Worm (Caenorhabditis elegans) whole organism, L3 larva: ENCODE results near the gene F53F4.1.

Experiments
- R02D3.7 ChIP-seq: fragments of 150-350 bp; optimal IDR thresholded peaks from 2 replicates; lab custom pipeline; 2014; ENCODE audit warnings: missing biosample characterization, missing genetic modification characterization
- ama-1 ChIP-seq: fragments of 150-350 bp; optimal IDR thresholded peaks from 2 replicates; lab custom pipeline; 2018
- ceh-16 ChIP-seq: sonication (generic microtip); optimal IDR thresholded peaks from 2 replicates; lab custom pipeline; 2017; ENCODE audit warnings: missing biosample characterization, missing genetic modification characterization
- ceh-28 ChIP-seq: fragments of 150-350 bp; optimal IDR thresholded peaks from 2 replicates; lab custom pipeline; 2014; ENCODE audit warnings: missing biosample characterization, missing genetic modification reagents, missing genetic modification characterization
- ceh-82 ChIP-seq: fragments of 150-350 bp; optimal IDR thresholded peaks from 2 replicates; lab custom pipeline; 2014; ENCODE audit warnings: missing biosample characterization, missing genetic modification characterization
- ceh-9 ChIP-seq: sonication (generic microtip); optimal IDR thresholded peaks from 2 replicates; lab custom pipeline; 2018; ENCODE audit warnings: missing biosample characterization, missing genetic modification characterization
- egl-5 ChIP-seq: fragments of 150-350 bp; optimal IDR thresholded peaks from 2 replicates; lab custom pipeline; 2017; ENCODE audit warnings: missing biosample characterization, missing genetic modification reagents, missing genetic modification characterization, inconsistent platforms
- elt-1 ChIP-seq: fragments of 150-350 bp; optimal IDR thresholded peaks from 2 replicates; lab custom pipeline; 2014; ENCODE audit warnings: missing biosample characterization, missing genetic modification characterization
- elt-2 ChIP-seq: sonication (generic microtip); optimal IDR thresholded peaks from 2 replicates; lab custom pipeline; 2016; ENCODE audit warnings: missing genetic modification reagents, mild to moderate bottlenecking, missing genetic modification characterization, missing compliant biosample characterization
- eor-1 ChIP-seq, 2 experiments: fragments of 150-350 bp; optimal IDR thresholded peaks; 2 replicates each; lab custom pipeline; 2014 to 2018; ENCODE audit warnings: missing biosample characterization in 2 of 2, missing genetic modification characterization in 2 of 2
- fkh-10 ChIP-seq: sonication (generic microtip); optimal IDR thresholded peaks from 2 replicates; lab custom pipeline; 2017; ENCODE audit warnings: missing biosample characterization, missing genetic modification reagents, missing genetic modification characterization
- fkh-2 ChIP-seq: fragments of 150-350 bp; optimal IDR thresholded peaks from 2 replicates; lab custom pipeline; 2014; ENCODE audit warnings: missing biosample characterization, missing genetic modification reagents, missing genetic modification characterization
- lin-15B ChIP-seq: fragments of 150-350 bp; optimal IDR thresholded peaks from 2 replicates; lab custom pipeline; 2014; ENCODE audit warnings: missing biosample characterization, missing genetic modification characterization
- nfya-1 ChIP-seq: sonication (generic microtip); optimal IDR thresholded peaks from 2 replicates; lab custom pipeline; 2017; ENCODE audit warnings: missing genetic modification characterization, mild to moderate bottlenecking, missing compliant biosample characterization, antibody characterized with exemption, moderate library complexity; ENCODE audit not compliant: insufficient read depth
- nhr-11 ChIP-seq: fragments of 150-350 bp; optimal IDR thresholded peaks from 2 replicates; lab custom pipeline; 2014; ENCODE audit warnings: missing biosample characterization, missing genetic modification characterization
- nhr-12 ChIP-seq: fragments of 150-350 bp; optimal IDR thresholded peaks from 2 replicates; lab custom pipeline; 2014; ENCODE audit warnings: missing biosample characterization, missing genetic modification characterization
- nhr-23 ChIP-seq: fragments of 150-350 bp; optimal IDR thresholded peaks from 2 replicates; lab custom pipeline; 2014; ENCODE audit warnings: missing biosample characterization, missing genetic modification reagents, missing genetic modification characterization
- nhr-237 ChIP-seq: fragments of 150-350 bp; optimal IDR thresholded peaks from 2 replicates; lab custom pipeline; 2014; ENCODE audit warnings: missing biosample characterization, missing genetic modification characterization
- nhr-25 ChIP-seq: sonication (generic microtip); optimal IDR thresholded peaks from 2 replicates; lab custom pipeline; 2017; ENCODE audit warnings: missing biosample characterization, missing genetic modification characterization
- nhr-43 ChIP-seq: sonication (generic microtip); optimal IDR thresholded peaks from 2 replicates; lab custom pipeline; 2016; ENCODE audit warnings: mild to moderate bottlenecking, missing genetic modification characterization, missing compliant biosample characterization; ENCODE audit not compliant: poor library complexity, severe bottlenecking
- nhr-76 ChIP-seq: fragments of 150-350 bp; sonication (generic microtip); optimal IDR thresholded peaks from 5 replicates; lab custom pipeline; 2014; ENCODE audit warnings: missing biosample characterization, missing genetic modification characterization
- nhr-77 ChIP-seq: fragments of 150-350 bp; optimal IDR thresholded peaks from 2 replicates; lab custom pipeline; 2014; ENCODE audit warnings: missing biosample characterization, missing genetic modification characterization
- pha-4 ChIP-seq: fragments of 150-350 bp; optimal IDR thresholded peaks from 2 replicates; lab custom pipeline; 2014; ENCODE audit warnings: missing biosample characterization, missing genetic modification reagents, missing genetic modification characterization
- pqm-1 ChIP-seq: fragments of 150-350 bp; optimal IDR thresholded peaks from 2 replicates; lab custom pipeline; 2017; ENCODE audit warnings: missing biosample characterization, missing genetic modification characterization, inconsistent platforms
- sea-2 ChIP-seq: fragments of 150-350 bp; sonication (generic microtip); optimal IDR thresholded peaks from 4 replicates; lab custom pipeline; 2014; ENCODE audit warnings: missing biosample characterization, missing genetic modification reagents, missing genetic modification characterization
- skn-1 ChIP-seq: fragments of 150-350 bp; optimal IDR thresholded peaks from 2 replicates; lab custom pipeline; 2014; ENCODE audit warnings: missing biosample characterization, missing genetic modification characterization
- snpc-4 ChIP-seq: fragments of 150-350 bp; optimal IDR thresholded peaks from 2 replicates; lab custom pipeline; 2014; ENCODE audit warnings: missing biosample characterization, missing genetic modification characterization
- tbx-2 ChIP-seq: sonication (generic microtip); optimal IDR thresholded peaks from 2 replicates; lab custom pipeline; 2016; ENCODE audit warnings: mild to moderate bottlenecking, missing genetic modification characterization, missing compliant biosample characterization
- unc-39 ChIP-seq: sonication (generic microtip); optimal IDR thresholded peaks from 4 replicates; lab custom pipeline; 2017; ENCODE audit warnings: missing biosample characterization, missing genetic modification characterization
- zag-1 ChIP-seq: fragments of 150-350 bp; optimal IDR thresholded peaks from 2 replicates; lab custom pipeline; 2014; ENCODE audit warnings: missing biosample characterization, missing genetic modification characterization
- ztf-4 ChIP-seq: fragments of 150-350 bp; optimal IDR thresholded peaks from 2 replicates; lab custom pipeline; 2014; ENCODE audit warnings: missing biosample characterization, missing genetic modification characterization

F53F4.1 gene

ce11 chrV:13593083-13593482 lies 8.5 kb downstream of the F53F4.1 start, which contains the start of gene F53F4.4:
F53F4.4 (plus strand) TSS chrV:13593383.
- TF ChIP-seq elt-2: no peak
- TF ChIP-seq fkh-10 (GFP tag; lab: Kevin White, UChicago): no peak
- TF ChIP-seq sea-2: no peak
- no peak for TF ChIP-seq ama-1 (lab: Kevin White, UChicago)
- TF ChIP-seq egl-5 (tag; lab: Kevin White, UChicago): no peak
- TF ChIP-seq, all 47 proteins: peak for 0

- no peak for TF ChIP-seq nfya-1
- no peak for TF ChIP-seq ceh-28 (tag; lab: Kevin White, UChicago)
- TF ChIP-seq ztf-4 (tag; lab: Kevin White, UChicago): no peak
- no peak for TF ChIP-seq zag-1 (tag; lab: Kevin White, UChicago)
- no peak for TF ChIP-seq ceh-9 (tag; lab: Kevin White, UChicago)
- TF ChIP-seq, all 47 proteins: peak for 0
These were observed 13.8 kb downstream of the F53F4.1 start for ce11 chrV:13598370-13598769.

ce11 chrV:13600882-13601281 lies 16.3 kb downstream of the F53F4.1 start, which contains the start of gene rdy-2:
rdy-2 (minus strand) TSS chrV:13600982.
- no peak for TF ChIP-seq ceh-28 (tag; lab: Kevin White, UChicago)
- TF ChIP-seq lin-15B: no peak
- no peak for TF ChIP-seq tbx-2
- no peak for TF ChIP-seq snpc-4 (tag; lab: Kevin White, UChicago)
- no peak for TF ChIP-seq fkh-2 (tag; lab: Kevin White, UChicago)
- no peak for TF ChIP-seq nhr-237 (tag; lab: Kevin White, UChicago)
- no peak for TF ChIP-seq pqm-1 (tag; lab: Kevin White, UChicago)
- no peak for TF ChIP-seq eor-1 (tag; optimal IDR thresholded peaks at IDR 0.05; lab: Kevin White, UChicago)
- no peak for TF ChIP-seq skn-1 (tag; lab: Kevin White, UChicago)
- no peak for TF ChIP-seq nhr-11
- TF ChIP-seq ztf-4 (tag; lab: Kevin White, UChicago): no peak
- no peak for TF ChIP-seq nhr-77 (tag; lab: Kevin White, UChicago)
- TF ChIP-seq ceh-9 (tag; lab: Kevin White, UChicago): no peak
- no peak for TF ChIP-seq unc-39 (tag; lab: Kevin White, UChicago)
- TF ChIP-seq ceh-16: no peak
- TF ChIP-seq, all 47 proteins: peak for 0

- TF ChIP-seq unc-39 (tag; lab: Kevin White, UChicago): no peak
- no peak for TF ChIP-seq elt-1 (tag; lab: Kevin White, UChicago)
- TF ChIP-seq nhr-11: no peak
- TF ChIP-seq ceh-82 (tag; lab: Kevin White, UChicago): no peak
- TF ChIP-seq nhr-23 (tag; lab: Kevin White, UChicago): no peak
- TF ChIP-seq ceh-28 (tag; lab: Kevin White, UChicago): no peak
- no peak for TF ChIP-seq snpc-4 (tag; lab: Kevin White, UChicago)
- TF ChIP-seq nhr-237 (tag; lab: Kevin White, UChicago): no peak
- no peak for TF ChIP-seq nhr-76 (tag; lab: Kevin White, UChicago)
- TF ChIP-seq R02D3.7 (tag; lab: Kevin White, UChicago): no peak
- TF ChIP-seq nhr-12: no peak
- TF ChIP-seq nhr-25 (tag; lab: Kevin White, UChicago): peak; percentile 27
- no peak for TF ChIP-seq ceh-9 (tag; lab: Kevin White, UChicago)
- TF ChIP-seq zag-1 (tag; lab: Kevin White, UChicago): no peak
- peak; percentile 96 for TF ChIP-seq nhr-43 (tag; lab: Kevin White, UChicago)
These were observed 22.2 kb downstream of the F53F4.1 start, which contains the start of gene fmo-4 for ce11 chrV:13606651-13607242. fmo-4 (minus strand) TSS chrV:13606701.

- TF ChIP-seq nhr-43 (tag; lab: Kevin White, UChicago) (peak; percentile 12), nhr-11 (no peak), nhr-23 (tag; lab: Kevin White, UChicago) (peak; percentile 44)
These were observed 23.9 kb downstream of the F53F4.1 start for ce11 chrV:13608486-13608885.

ce11 chrV:13609806-13610205 lies 25.2 kb downstream of the F53F4.1 start:
- TF ChIP-seq nhr-23 (tag; lab: Kevin White, UChicago) (peak; percentile 66), pha-4 (tag; lab: Kevin White, UChicago) (no peak)
